Fruit fly (Drosophila melanogaster) whole organism, prepupa: ENCODE data around the gene CG32832.

Experiments used
- Blimp-1 ChIP-seq: fragments of 200-800 bp; sonication (Bioruptor generic); optimal IDR thresholded peaks from 3 replicates; lab custom pipeline; 2017; ENCODE audit warnings: missing biosample characterization, missing genetic modification characterization, mild to moderate bottlenecking, moderate library complexity, missing genetic modification reagents
- CG10669 ChIP-seq: fragments of 200-800 bp; sonication (Bioruptor generic); optimal IDR thresholded peaks from 3 replicates; lab custom pipeline; 2018; ENCODE audit warnings: missing biosample characterization, mild to moderate bottlenecking, missing genetic modification characterization, moderate library complexity
- CG11762 ChIP-seq: fragments of 200-800 bp; sonication (Bioruptor generic); optimal IDR thresholded peaks from 3 replicates; lab custom pipeline; 2016; ENCODE audit warnings: missing biosample characterization, missing genetic modification characterization; ENCODE audit not compliant: insufficient read depth
- CG11902 ChIP-seq: fragments of 200-800 bp; sonication (Bioruptor generic); optimal IDR thresholded peaks from 3 replicates; lab custom pipeline; 2016; ENCODE audit warnings: missing biosample characterization, missing genetic modification characterization
- CG15336 ChIP-seq: fragments of 200-800 bp; sonication (Bioruptor generic); IDR thresholded peaks from 2 replicates; pipeline ENCODE4 v1.3.6; 2022; ENCODE audit warnings: missing biosample characterization, missing genetic modification characterization
- CG1621 ChIP-seq: fragments of 200-800 bp; sonication (Bioruptor generic); optimal IDR thresholded peaks from 3 replicates; lab custom pipeline; 2018; ENCODE audit warnings: missing biosample characterization, mild to moderate bottlenecking, missing genetic modification characterization
- CG16779 ChIP-seq: fragments of 200-800 bp; sonication (Bioruptor generic); optimal IDR thresholded peaks from 3 replicates; lab custom pipeline; 2017; ENCODE audit warnings: missing biosample characterization, mild to moderate bottlenecking, missing genetic modification characterization
- CG3032 ChIP-seq: fragments of 200-800 bp; optimal IDR thresholded peaks from 2 replicates; lab custom pipeline; 2019; ENCODE audit warnings: missing biosample characterization, mild to moderate bottlenecking, missing genetic modification characterization, moderate library complexity
- CG34406 ChIP-seq: fragments of 200-800 bp; sonication (Bioruptor generic); optimal IDR thresholded peaks from 3 replicates; lab custom pipeline; 2016; ENCODE audit warnings: missing biosample characterization, missing genetic modification characterization
- CG3919 ChIP-seq: fragments of 200-800 bp; sonication (Bioruptor generic); optimal IDR thresholded peaks from 3 replicates; lab custom pipeline; 2016; ENCODE audit warnings: missing biosample characterization, missing genetic modification characterization
- CG6163 ChIP-seq: fragments of 200-800 bp; sonication (Bioruptor generic); IDR thresholded peaks from 3 replicates; pipeline ENCODE4 v1.3.6; 2022; ENCODE audit warnings: missing biosample characterization, missing genetic modification characterization
- CG6276 ChIP-seq: fragments of 200-800 bp; sonication (Bioruptor generic); optimal IDR thresholded peaks from 2 replicates; lab custom pipeline; 2017; ENCODE audit warnings: missing biosample characterization, mild to moderate bottlenecking, missing genetic modification characterization
- CG6792 ChIP-seq: fragments of 200-800 bp; sonication (Bioruptor generic); optimal IDR thresholded peaks from 3 replicates; lab custom pipeline; 2016; ENCODE audit warnings: missing biosample characterization, missing genetic modification characterization
- CG6808 ChIP-seq: fragments of 200-800 bp; sonication (Bioruptor generic); optimal IDR thresholded peaks from 3 replicates; lab custom pipeline; 2017; ENCODE audit warnings: missing biosample characterization, missing genetic modification characterization, mild to moderate bottlenecking, moderate library complexity, missing genetic modification reagents
- CG7368 ChIP-seq: fragments of 200-800 bp; sonication (Bioruptor generic); optimal IDR thresholded peaks from 3 replicates; lab custom pipeline; 2016; ENCODE audit warnings: missing biosample characterization, missing genetic modification characterization
- CG8319 ChIP-seq: fragments of 200-800 bp; sonication (Bioruptor generic); optimal IDR thresholded peaks from 3 replicates; lab custom pipeline; 2016; ENCODE audit warnings: missing biosample characterization, missing genetic modification characterization
- Eip75B ChIP-seq: fragments of 200-800 bp; sonication (Bioruptor generic); optimal IDR thresholded peaks from 3 replicates; lab custom pipeline; 2016; ENCODE audit warnings: missing biosample characterization, missing genetic modification characterization
- Eip78C ChIP-seq: fragments of 200-800 bp; sonication (Bioruptor generic); peaks from one replicate; lab custom pipeline; 2016; ENCODE audit warnings: missing biosample characterization, missing genetic modification characterization
- Eip93F ChIP-seq: fragments of 200-800 bp; sonication (Bioruptor generic); optimal IDR thresholded peaks from 2 replicates; lab custom pipeline; 2016; ENCODE audit warnings: missing biosample characterization, mild to moderate bottlenecking, missing genetic modification characterization
- Ets21C ChIP-seq: fragments of 200-800 bp; sonication (Bioruptor generic); optimal IDR thresholded peaks from 3 replicates; lab custom pipeline; 2016; ENCODE audit warnings: missing biosample characterization, missing genetic modification characterization
- Hr38 ChIP-seq: sonication (Bioruptor generic); optimal IDR thresholded peaks from 2 replicates; lab custom pipeline; 2016; ENCODE audit warnings: missing biosample characterization, missing genetic modification characterization
- Hr4 ChIP-seq: fragments of 200-800 bp; sonication (Bioruptor generic); optimal IDR thresholded peaks from 3 replicates; lab custom pipeline; 2016; ENCODE audit warnings: missing biosample characterization, missing genetic modification characterization
- Lpt ChIP-seq: fragments of 200-800 bp; sonication (Bioruptor generic); optimal IDR thresholded peaks from 3 replicates; lab custom pipeline; 2016; ENCODE audit warnings: missing biosample characterization, missing genetic modification characterization
- Met ChIP-seq: fragments of 200-800 bp; sonication (Bioruptor generic); optimal IDR thresholded peaks from 3 replicates; lab custom pipeline; 2016; ENCODE audit warnings: missing biosample characterization, missing genetic modification characterization
- Smox ChIP-seq: fragments of 200-800 bp; sonication (Bioruptor generic); optimal IDR thresholded peaks from 3 replicates; lab custom pipeline; 2016; ENCODE audit warnings: missing biosample characterization, missing genetic modification characterization
- Sox14 ChIP-seq: fragments of 200-800 bp; sonication (Bioruptor generic); optimal IDR thresholded peaks from 3 replicates; lab custom pipeline; 2016; ENCODE audit warnings: missing biosample characterization, missing genetic modification characterization
- acj6 ChIP-seq: fragments of 200-800 bp; sonication (Bioruptor generic); optimal IDR thresholded peaks from 3 replicates; lab custom pipeline; 2016; ENCODE audit warnings: missing biosample characterization, missing genetic modification characterization
- cyc ChIP-seq: fragments of 200-800 bp; sonication (Bioruptor generic); optimal IDR thresholded peaks from 3 replicates; lab custom pipeline; 2016; ENCODE audit warnings: missing biosample characterization, missing genetic modification characterization
- dac ChIP-seq: fragments of 200-800 bp; sonication (Bioruptor generic); optimal IDR thresholded peaks from 2 replicates; lab custom pipeline; 2017; ENCODE audit warnings: missing biosample characterization, mild to moderate bottlenecking, missing genetic modification characterization
- esn ChIP-seq: fragments of 200-800 bp; sonication (Bioruptor generic); optimal IDR thresholded peaks from 2 replicates; lab custom pipeline; 2016; ENCODE audit warnings: missing biosample characterization, mild to moderate bottlenecking, missing genetic modification characterization, moderate library complexity
- fd59A ChIP-seq: fragments of 200-800 bp; sonication (Bioruptor generic); optimal IDR thresholded peaks from 2 replicates; lab custom pipeline; 2017; ENCODE audit warnings: missing biosample characterization, mild to moderate bottlenecking, missing genetic modification characterization, missing genetic modification reagents
- fkh ChIP-seq: fragments of 200-800 bp; sonication (Bioruptor generic); optimal IDR thresholded peaks from 3 replicates; lab custom pipeline; 2017; ENCODE audit warnings: missing biosample characterization, mild to moderate bottlenecking, missing genetic modification characterization, moderate library complexity
- lz ChIP-seq: fragments of 200-800 bp; sonication (Bioruptor generic); optimal IDR thresholded peaks from 3 replicates; lab custom pipeline; 2016; ENCODE audit warnings: missing biosample characterization, missing genetic modification characterization
- pdm3 ChIP-seq: fragments of 200-800 bp; sonication (Bioruptor generic); optimal IDR thresholded peaks from 3 replicates; lab custom pipeline; 2016; ENCODE audit warnings: missing biosample characterization, missing genetic modification characterization
- salr ChIP-seq, 2 experiments: fragments of 200-800 bp; sonication (Bioruptor generic); optimal IDR thresholded peaks; 3 replicates each; lab custom pipeline; 2016 to 2018; ENCODE audit warnings: missing biosample characterization in 2 of 2, missing genetic modification characterization in 2 of 2, mild to moderate bottlenecking in 1 of 2
- ss ChIP-seq, 2 experiments: fragments of 200-800 bp; sonication (Bioruptor generic); optimal IDR thresholded peaks; 2 replicates in 1 of 2; 3 replicates in 1 of 2; lab custom pipeline; 2017 to 2018; ENCODE audit warnings: mild to moderate bottlenecking in 2 of 2, missing biosample characterization in 2 of 2, missing genetic modification characterization in 2 of 2, moderate library complexity in 1 of 2
- vri ChIP-seq: fragments of 200-800 bp; sonication (Bioruptor generic); optimal IDR thresholded peaks from 3 replicates; lab custom pipeline; 2016; ENCODE audit warnings: missing biosample characterization, mild to moderate bottlenecking, missing genetic modification characterization

CG32832 gene

dm6 chr2L:16857665-16858064 is 21.4 kb downstream of the CG32832 start:
- TF ChIP-seq CG6163 (no peak), Eip78C (GFP tag; lab: Kevin White, UChicago) (peak; percentile 22), vri (no peak), Lpt (GFP tag; lab: Kevin White, UChicago) (no peak), fkh (peak; percentile 40), lz (GFP tag; lab: Kevin White, UChicago) (no peak), CG7368 (GFP tag; lab: Kevin White, UChicago) (no peak), CG6792 (no peak), Eip75B (no peak), acj6 (GFP tag; lab: Kevin White, UChicago) (no peak), CG8319 (GFP tag; lab: Kevin White, UChicago) (no peak), salr (GFP tag; optimal IDR thresholded peaks at IDR 0.05; lab: Kevin White, UChicago) (no peak)
- TF ChIP-seq, all 60 proteins: peak for 2

DNA sequence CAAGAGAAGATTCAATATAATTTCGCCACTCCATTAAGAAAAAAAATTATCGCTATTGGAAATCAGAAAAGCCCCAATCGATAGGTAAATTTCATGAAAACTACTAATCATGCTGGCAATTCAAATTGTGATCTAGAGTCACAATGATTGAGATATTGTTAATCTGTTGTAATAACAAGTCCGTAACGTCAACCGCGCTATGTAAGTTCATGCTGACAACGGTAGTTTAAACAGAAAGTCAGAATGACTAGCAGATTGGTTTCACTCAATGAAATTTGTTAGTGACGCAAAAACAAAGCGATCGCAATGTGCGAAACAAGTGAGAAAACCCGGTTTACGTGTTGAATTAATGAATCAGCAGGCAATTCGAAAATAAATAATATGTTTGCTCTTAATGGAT is 22.0 kb downstream of the CG32832 start:
- TF ChIP-seq ss (GFP tag; optimal IDR thresholded peaks at IDR 0.05; lab: Kevin White, UChicago) (no peak), CG10669 (no peak), Smox (no peak), Blimp-1 (GFP tag; lab: Kevin White, UChicago) (no peak), Eip78C (GFP tag; lab: Kevin White, UChicago) (no peak), Ets21C (GFP tag; lab: Kevin White, UChicago) (no peak), CG8319 (GFP tag; lab: Kevin White, UChicago) (no peak), cyc (GFP tag; lab: Kevin White, UChicago) (no peak), CG11902 (GFP tag; lab: Kevin White, UChicago) (no peak), CG6163 (no peak), fd59A (no peak), Eip75B (no peak), Hr4 (GFP tag; lab: Kevin White, UChicago) (no peak), acj6 (GFP tag; lab: Kevin White, UChicago) (no peak), CG6792 (no peak), Sox14 (GFP tag; lab: Kevin White, UChicago) (no peak), CG1621 (no peak), Met (GFP tag; lab: Kevin White, UChicago) (no peak), Hr38 (GFP tag; lab: Kevin White, UChicago) (no peak)

dm6 chr2L:16852318-16852932 is 26.7 kb downstream of the CG32832 start, which contains the start of gene CG31810:
Gene CG31810, minus strand, starts transcription at chr2L:16852368.
- TF ChIP-seq Eip78C (GFP tag; lab: Kevin White, UChicago) (peak; percentile 36), CG3032 (tag; lab: Kevin White, UChicago) (no peak), CG15336 (GFP tag; lab: Robert Waterston, UW) (0 out of 2 replicates have a peak, but pooled peaks have one; percentile 20), dac (GFP tag; lab: Kevin White, UChicago) (no peak), Sox14 (GFP tag; lab: Kevin White, UChicago) (no peak), CG6808 (no peak), Ets21C (GFP tag; lab: Kevin White, UChicago) (no peak), CG7368 (GFP tag; lab: Kevin White, UChicago) (no peak), CG1621 (no peak), CG34406 (GFP tag; lab: Kevin White, UChicago) (no peak), esn (no peak), cyc (GFP tag; lab: Kevin White, UChicago) (no peak), CG16779 (no peak), pdm3 (GFP tag; lab: Kevin White, UChicago) (no peak), CG8319 (GFP tag; lab: Kevin White, UChicago) (no peak), CG3919 (GFP tag; lab: Kevin White, UChicago) (no peak), CG6792 (no peak)

dm6 chr2L:16850442-16850841 is 28.6 kb downstream of the CG32832 start:
- TF ChIP-seq Eip93F (GFP tag; lab: Kevin White, UChicago), result no peak
- TF ChIP-seq CG6276 (GFP tag; lab: Kevin White, UChicago), result no peak
- no peak for TF ChIP-seq Hr4 (GFP tag; lab: Kevin White, UChicago)
- TF ChIP-seq CG11762 (GFP tag; lab: Kevin White, UChicago), result no peak
